Fruit fly (Drosophila melanogaster) Kc167 (cell line): Measurements from ENCODE around the gene Capr.

Experiments used
- Myc ChIP-seq: fragments of >200 bp; optimal IDR thresholded peaks from 2 replicates; lab custom pipeline; 2017; ENCODE audit warnings: missing external identifiers
- Sin3A ChIP-seq: fragments of >200 bp; optimal IDR thresholded peaks from 2 replicates; lab custom pipeline; 2018; ENCODE audit warnings: missing external identifiers
- h ChIP-seq: fragments of >200 bp; optimal IDR thresholded peaks from 3 replicates; lab custom pipeline; 2018; ENCODE audit warnings: missing external identifiers
- insv ChIP-seq: fragments of >200 bp; optimal IDR thresholded peaks from 3 replicates; lab custom pipeline; 2018; ENCODE audit warnings: missing external identifiers
- psq ChIP-seq: fragments of >200 bp; optimal IDR thresholded peaks from 2 replicates; lab custom pipeline; 2017; ENCODE audit warnings: missing external identifiers

- TF ChIP-seq h (no peak), psq (lab: Kevin White, UChicago) (no peak), Sin3A (peak; percentile 83), Myc (lab: Kevin White, UChicago) (no peak), insv (lab: Kevin White, UChicago) (no peak)
Measured at dm6 chr3L:18672986-18673633, at the start of gene Capr.
